Fruit fly (Drosophila melanogaster) whole organism, embryonic: ENCODE measurements around the gene Indy-2.
A peak's percentile ranks its signal among the peaks of the same experiment; 100 is the strongest.

Source experiments
- CG10431 ChIP-seq: fragments of 200-800 bp; sonication (Bioruptor generic); optimal IDR thresholded peaks from 3 replicates; lab custom pipeline; 2018; ENCODE audit warnings: missing biosample characterization, mild to moderate bottlenecking, missing genetic modification characterization
- CG10543 ChIP-seq: fragments of 200-800 bp; sonication (Bioruptor generic); optimal IDR thresholded peaks from 3 replicates; lab custom pipeline; 2017; ENCODE audit warnings: missing biosample characterization, mild to moderate bottlenecking, missing genetic modification characterization, moderate library complexity
- CG11247 ChIP-seq: fragments of 200-800 bp; sonication (Bioruptor generic); IDR thresholded peaks from 2 replicates; pipeline ENCODE4 v1.3.6; 2022; ENCODE audit warnings: missing biosample characterization, missing genetic modification characterization
- CG11723 ChIP-seq: fragments of 200-800 bp; sonication (Bioruptor generic); optimal IDR thresholded peaks from 2 replicates; lab custom pipeline; 2017; ENCODE audit warnings: missing biosample characterization, mild to moderate bottlenecking, missing genetic modification characterization
- CG12942 ChIP-seq: fragments of 200-800 bp; sonication (Bioruptor generic); optimal IDR thresholded peaks from 3 replicates; lab custom pipeline; 2016; ENCODE audit warnings: missing biosample characterization, missing genetic modification characterization
- CG1603 ChIP-seq: fragments of 200-800 bp; sonication (Bioruptor generic); optimal IDR thresholded peaks from 2 replicates; lab custom pipeline; 2019; ENCODE audit warnings: missing biosample characterization, mild to moderate bottlenecking, missing genetic modification characterization, moderate library complexity
- CG16863 ChIP-seq: fragments of 200-800 bp; sonication (Bioruptor generic); optimal IDR thresholded peaks from 3 replicates; lab custom pipeline; 2016; ENCODE audit warnings: missing biosample characterization, missing genetic modification characterization
- CG18764 ChIP-seq: fragments of 200-800 bp; sonication (Bioruptor generic); optimal IDR thresholded peaks from 3 replicates; lab custom pipeline; 2016; ENCODE audit warnings: missing biosample characterization, missing genetic modification characterization
- CG2116 ChIP-seq: fragments of 200-800 bp; sonication (Bioruptor generic); optimal IDR thresholded peaks from 3 replicates; lab custom pipeline; 2018; ENCODE audit warnings: missing biosample characterization, mild to moderate bottlenecking, missing genetic modification characterization
- CG2129 ChIP-seq: fragments of 200-800 bp; sonication (Bioruptor generic); IDR thresholded peaks from 2 replicates; pipeline ENCODE4 v1.3.6; 2022; ENCODE audit warnings: missing biosample characterization, missing genetic modification characterization; ENCODE audit not compliant: partially characterized antibody
- CG3281 ChIP-seq: fragments of 200-800 bp; sonication (Bioruptor generic); optimal IDR thresholded peaks from 3 replicates; lab custom pipeline; 2017; ENCODE audit warnings: missing biosample characterization, mild to moderate bottlenecking, missing genetic modification characterization
- CG34376 ChIP-seq: fragments of 200-800 bp; sonication (Bioruptor generic); optimal IDR thresholded peaks from 2 replicates; lab custom pipeline; 2018; ENCODE audit warnings: missing biosample characterization, mild to moderate bottlenecking, missing genetic modification characterization
- CG34422 ChIP-seq: fragments of 200-800 bp; sonication (Bioruptor generic); IDR thresholded peaks from 3 replicates; pipeline ENCODE4 v1.3.6; 2022; ENCODE audit warnings: missing biosample characterization, missing genetic modification characterization
- CG4328 ChIP-seq: fragments of 200-800 bp; sonication (Bioruptor generic); optimal IDR thresholded peaks from 3 replicates; lab custom pipeline; 2017; ENCODE audit warnings: missing biosample characterization, missing genetic modification reagents, missing genetic modification characterization
- CG43689 ChIP-seq: fragments of 200-800 bp; sonication (Bioruptor generic); IDR thresholded peaks from 2 replicates; pipeline ENCODE4 v1.3.6; 2022; ENCODE audit warnings: missing biosample characterization, missing genetic modification characterization
- CG6683 ChIP-seq: fragments of 200-800 bp; sonication (Bioruptor generic); optimal IDR thresholded peaks from 2 replicates; lab custom pipeline; 2017; ENCODE audit warnings: missing biosample characterization, mild to moderate bottlenecking, missing genetic modification characterization, missing genetic modification reagents
- CG6813 ChIP-seq: fragments of 200-800 bp; sonication (Bioruptor generic); optimal IDR thresholded peaks from 2 replicates; lab custom pipeline; 2017; ENCODE audit warnings: missing biosample characterization, missing genetic modification characterization, mild to moderate bottlenecking, moderate library complexity, missing genetic modification reagents
- CG7839 ChIP-seq: fragments of 200-800 bp; sonication (Bioruptor generic); optimal IDR thresholded peaks from 3 replicates; lab custom pipeline; 2018; ENCODE audit warnings: missing biosample characterization, mild to moderate bottlenecking, missing genetic modification characterization, moderate library complexity
- CG9215 ChIP-seq: fragments of 200-800 bp; sonication (Bioruptor generic); IDR thresholded peaks from 2 replicates; pipeline ENCODE4 v1.3.6; 2022; ENCODE audit warnings: missing biosample characterization, missing genetic modification characterization
- CG9727 ChIP-seq: fragments of 200-800 bp; sonication (Bioruptor generic); optimal IDR thresholded peaks from 3 replicates; lab custom pipeline; 2017; ENCODE audit warnings: missing biosample characterization, mild to moderate bottlenecking, missing genetic modification characterization
- CG9932 ChIP-seq: fragments of 200-800 bp; sonication (Bioruptor generic); IDR thresholded peaks from 2 replicates; pipeline ENCODE4 v1.3.6; 2022; ENCODE audit warnings: missing biosample characterization, missing genetic modification characterization
- Chrac-16 ChIP-seq: fragments of 200-800 bp; sonication (Bioruptor generic); optimal IDR thresholded peaks from 3 replicates; lab custom pipeline; 2016; ENCODE audit warnings: missing biosample characterization, missing genetic modification characterization
- Dek ChIP-seq: fragments of 200-800 bp; sonication (Bioruptor generic); optimal IDR thresholded peaks from 3 replicates; lab custom pipeline; 2019; ENCODE audit warnings: missing biosample characterization, mild to moderate bottlenecking, missing genetic modification characterization, moderate library complexity
- Dip3 ChIP-seq: fragments of 200-800 bp; sonication (Bioruptor generic); optimal IDR thresholded peaks from 3 replicates; lab custom pipeline; 2016; ENCODE audit warnings: missing biosample characterization, missing genetic modification characterization
- Dll ChIP-seq: fragments of 200-800 bp; sonication (Bioruptor generic); IDR thresholded peaks from 4 replicates; pipeline ENCODE4 v1.3.6; 2022; ENCODE audit warnings: missing biosample characterization, missing genetic modification characterization; ENCODE audit not compliant: partially characterized antibody
- ERR ChIP-seq: fragments of 200-800 bp; sonication (Bioruptor generic); optimal IDR thresholded peaks from 2 replicates; lab custom pipeline; 2016; ENCODE audit warnings: missing biosample characterization, missing genetic modification characterization
- Hr39 ChIP-seq: fragments of >200 bp; optimal IDR thresholded peaks from 2 replicates; lab custom pipeline; 2017
- Mad ChIP-seq: fragments of 200-800 bp; sonication (Bioruptor generic); optimal IDR thresholded peaks from 2 replicates; lab custom pipeline; 2016; ENCODE audit warnings: missing biosample characterization, missing genetic modification characterization
- Rx ChIP-seq: fragments of 200-800 bp; sonication (Bioruptor generic); IDR thresholded peaks from 2 replicates; pipeline ENCODE4 v1.3.6; 2022; ENCODE audit warnings: missing biosample characterization, missing genetic modification characterization
- Tbp ChIP-seq: fragments of >200 bp; optimal IDR thresholded peaks from 2 replicates; lab custom pipeline; 2018; ENCODE audit warnings: missing biosample characterization, missing genetic modification characterization
- Xbp1 ChIP-seq: fragments of 200-800 bp; sonication (Bioruptor generic); optimal IDR thresholded peaks from 3 replicates; lab custom pipeline; 2016; ENCODE audit warnings: missing biosample characterization, mild to moderate bottlenecking, missing genetic modification characterization
- ara ChIP-seq: fragments of 200-800 bp; sonication (Bioruptor generic); IDR thresholded peaks from 2 replicates; pipeline ENCODE4 v1.3.6; 2022; ENCODE audit warnings: missing biosample characterization, missing genetic modification characterization
- bcd ChIP-seq: fragments of 200-800 bp; sonication (Bioruptor generic); optimal IDR thresholded peaks from 2 replicates; lab custom pipeline; 2017; ENCODE audit warnings: missing biosample characterization, mild to moderate bottlenecking, missing genetic modification characterization
- gsb ChIP-seq: fragments of 200-800 bp; sonication (Bioruptor generic); IDR thresholded peaks from 2 replicates; pipeline ENCODE4 v1.3.6; 2022; ENCODE audit warnings: missing biosample characterization, missing genetic modification characterization
- lov ChIP-seq, 2 experiments: fragments of 200-800 bp in 1 of 2; fragments of >200 bp in 1 of 2; sonication (Bioruptor generic) in 1 of 2; IDR thresholded peaks in 1 of 2; optimal IDR thresholded peaks in 1 of 2; 2 replicates in 1 of 2; 3 replicates in 1 of 2; pipeline versions ENCODE4 v1.3.6 to Lab custom; 2017 to 2022; ENCODE audit warnings: missing biosample characterization in 1 of 2, missing genetic modification characterization in 1 of 2
- maf-S ChIP-seq: fragments of 200-800 bp; sonication (Bioruptor generic); optimal IDR thresholded peaks from 2 replicates; lab custom pipeline; 2016; ENCODE audit warnings: missing biosample characterization, missing genetic modification characterization
- otp ChIP-seq: fragments of 200-800 bp; sonication (Bioruptor generic); IDR thresholded peaks from 3 replicates; pipeline ENCODE4, ENCODE4 v1.3.6; 2022; ENCODE audit warnings: missing biosample characterization, missing genetic modification characterization
- p53 ChIP-seq: fragments of 200-800 bp; sonication (Bioruptor generic); optimal IDR thresholded peaks from 2 replicates; lab custom pipeline; 2016; ENCODE audit warnings: missing biosample characterization, missing genetic modification characterization
- pan ChIP-seq, 4 experiments: fragments of >200 bp in 3 of 4; fragments of 200-800 bp in 1 of 4; sonication (Bioruptor generic) in 1 of 4; optimal IDR thresholded peaks in 3 of 4; IDR thresholded peaks in 1 of 4; 2 replicates each; pipeline versions ENCODE4 v1.3.6 to Lab custom; 2017 to 2022; ENCODE audit warnings: missing biosample characterization in 2 of 4, missing genetic modification characterization in 2 of 4, mixed read lengths in 1 of 4
- pb ChIP-seq: fragments of 200-800 bp; sonication (Bioruptor generic); optimal IDR thresholded peaks from 3 replicates; lab custom pipeline; 2016; ENCODE audit warnings: missing biosample characterization, missing genetic modification characterization
- phol ChIP-seq: fragments of 200-800 bp; sonication (Bioruptor generic); optimal IDR thresholded peaks from 3 replicates; lab custom pipeline; 2018; ENCODE audit warnings: missing biosample characterization, mild to moderate bottlenecking, missing genetic modification characterization, moderate library complexity
- ranshi ChIP-seq: fragments of 200-800 bp; sonication (Bioruptor generic); IDR thresholded peaks from 2 replicates; pipeline ENCODE4 v1.3.6; 2022; ENCODE audit warnings: missing biosample characterization, missing genetic modification characterization
- sqz ChIP-seq: fragments of 200-800 bp; sonication (Bioruptor generic); optimal IDR thresholded peaks from 3 replicates; lab custom pipeline; 2018; ENCODE audit warnings: missing biosample characterization, mild to moderate bottlenecking, missing genetic modification characterization
- sr ChIP-seq: fragments of 200-800 bp; sonication (Bioruptor generic); IDR thresholded peaks from 3 replicates; pipeline ENCODE4 v1.3.6; 2022; ENCODE audit warnings: missing biosample characterization, missing genetic modification characterization
- tgo ChIP-seq: fragments of 200-800 bp; sonication (Bioruptor generic); IDR thresholded peaks from 3 replicates; pipeline ENCODE4 v1.3.6; 2022; ENCODE audit warnings: missing biosample characterization, missing genetic modification characterization
- tup ChIP-seq: fragments of 200-800 bp; sonication (Bioruptor generic); optimal IDR thresholded peaks from 2 replicates; lab custom pipeline; 2016; ENCODE audit warnings: missing biosample characterization, mild to moderate bottlenecking, missing genetic modification characterization, moderate library complexity
- tx ChIP-seq: fragments of 200-800 bp; sonication (Bioruptor generic); optimal IDR thresholded peaks from 2 replicates; lab custom pipeline; 2016; ENCODE audit warnings: missing biosample characterization, missing genetic modification characterization
- vfl ChIP-seq: fragments of 200-800 bp; sonication (Bioruptor generic); optimal IDR thresholded peaks from 2 replicates; lab custom pipeline; 2016; ENCODE audit warnings: missing biosample characterization, missing genetic modification characterization
- wek ChIP-seq: fragments of 200-800 bp; sonication (Bioruptor generic); optimal IDR thresholded peaks from 3 replicates; lab custom pipeline; 2018; ENCODE audit warnings: missing biosample characterization, mild to moderate bottlenecking, missing genetic modification characterization, moderate library complexity

Indy-2 gene

DNA sequence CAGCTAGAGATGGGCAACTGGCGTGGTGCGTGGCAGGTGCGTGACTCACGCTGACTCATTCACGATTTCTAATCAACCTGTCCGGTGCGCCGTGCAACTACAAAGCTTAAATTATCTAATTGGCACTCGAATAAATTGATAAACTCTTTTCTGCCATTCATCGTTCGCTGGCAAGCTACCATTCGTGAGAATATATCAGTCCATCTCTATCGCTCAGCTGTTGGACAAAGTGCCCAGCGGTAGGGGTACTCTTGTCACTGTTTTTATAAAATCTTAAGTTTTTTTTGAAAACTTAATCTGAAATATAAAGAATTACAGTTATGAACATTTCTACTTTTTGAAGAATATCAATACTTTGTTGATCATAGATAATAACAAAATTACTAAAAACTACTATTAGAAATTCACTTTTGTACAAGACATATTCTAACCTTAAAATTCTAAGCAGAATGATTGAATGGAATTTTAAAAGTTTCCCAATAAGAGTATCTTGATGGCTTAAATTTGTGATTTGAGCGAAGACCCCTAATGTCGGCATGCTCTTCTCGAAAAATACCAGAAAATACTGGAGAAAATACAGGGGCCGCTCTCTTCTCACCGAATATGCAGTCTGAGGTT lies 21.3 kb upstream of the Indy-2 start, which contains the start of the genes PIG-L and psidin (continued):
- TF ChIP-seq Chrac-16 (GFP tag; lab: Kevin White, UChicago): peak; percentile 80
- TF ChIP-seq CG12942 (GFP tag; lab: Kevin White, UChicago): peak; percentile 80
- peak; percentile 82 for TF ChIP-seq CG9727 (GFP tag; lab: Kevin White, UChicago)
- no peak for TF ChIP-seq tup (GFP tag; lab: Kevin White, UChicago)
- peak; percentile 12 for TF ChIP-seq p53 (GFP tag; lab: Kevin White, UChicago)
- peak; percentile 37 for TF ChIP-seq pb
- TF ChIP-seq maf-S (GFP tag; lab: Kevin White, UChicago): peak; percentile 50
- peak; percentile 71 for TF ChIP-seq bcd (GFP tag; lab: Kevin White, UChicago)
- peak; percentile 60 for TF ChIP-seq CG10431
- TF ChIP-seq Dek (tag; lab: Kevin White, UChicago): peak; percentile 78
- TF ChIP-seq CG6683 (GFP tag; lab: Kevin White, UChicago): no peak
- TF ChIP-seq Rx (GFP tag; lab: Robert Waterston, UW): peak; percentile 26
- TF ChIP-seq Mad (GFP tag; lab: Kevin White, UChicago): peak; percentile 83
- peak; percentile 79 for TF ChIP-seq tgo (GFP tag; lab: Robert Waterston, UW)
- peak; percentile 38 for TF ChIP-seq Dip3 (GFP tag; lab: Kevin White, UChicago)
- no peak for TF ChIP-seq sqz
- TF ChIP-seq Hr39 (lab: Kevin White, UChicago): no peak
- TF ChIP-seq tx (GFP tag; lab: Kevin White, UChicago): peak; percentile 68
- no peak for TF ChIP-seq CG43689
- TF ChIP-seq CG34376 (GFP tag; lab: Kevin White, UChicago): peak; percentile 29
- TF ChIP-seq phol: peak; percentile 84
- TF ChIP-seq ara (GFP tag; lab: Robert Waterston, UW): peak; percentile 63
- peak; percentile 88 for TF ChIP-seq Xbp1 (GFP tag; lab: Kevin White, UChicago)
- peak; percentile 56 for TF ChIP-seq CG11723 (GFP tag; lab: Kevin White, UChicago)
- peak; percentile 98 for TF ChIP-seq Dll
- no peak for TF ChIP-seq CG10543 (GFP tag; lab: Kevin White, UChicago)
- TF ChIP-seq otp (GFP tag; lab: Robert Waterston, UW): peak; percentile 30; the same call in 1 of the 3 replicates
- TF ChIP-seq CG7839: peak; percentile 88
- TF ChIP-seq sr (GFP tag; lab: Robert Waterston, UW): 0 out of 3 replicates have a peak, but pooled peaks have one; percentile 5
- peak; percentile 27; the same call in 1 of the 2 replicates for TF ChIP-seq gsb (GFP tag; lab: Robert Waterston, UW)
- TF ChIP-seq CG1603 (tag; lab: Kevin White, UChicago): peak; percentile 83
- TF ChIP-seq Tbp (GFP tag; lab: Kevin White, UChicago): no peak
- TF ChIP-seq CG11247: peak; percentile 60; the same call in 1 of the 2 replicates
- TF ChIP-seq wek (GFP tag; lab: Kevin White, UChicago): peak; percentile 93
- TF ChIP-seq ranshi (GFP tag; lab: Robert Waterston, UW): peak; percentile 46; the same call in 1 of the 2 replicates
- peak; percentile 20 for TF ChIP-seq CG6813
- peak; percentile 80; the same call in 1 of the 2 replicates for TF ChIP-seq CG9932 (GFP tag; lab: Robert Waterston, UW)
- TF ChIP-seq CG18764 (GFP tag; lab: Kevin White, UChicago): peak; percentile 68
- TF ChIP-seq CG2116 (GFP tag; lab: Kevin White, UChicago): peak; percentile 68
- no peak for TF ChIP-seq lov (optimal IDR thresholded peaks at IDR 0.05; lab: Kevin White, UChicago)
- peak; percentile 41; the same call in 1 of the 3 replicates for TF ChIP-seq lov (GFP tag; IDR thresholded peaks at IDR 0.05; lab: Robert Waterston, UW)
- TF ChIP-seq CG34422 (GFP tag; lab: Robert Waterston, UW): peak; percentile 79
- peak; percentile 11 for TF ChIP-seq ERR (GFP tag; lab: Kevin White, UChicago)
- TF ChIP-seq pan (optimal IDR thresholded peaks at IDR 0.05; lab: Kevin White, UChicago): no peak
- TF ChIP-seq pan (GFP tag; optimal IDR thresholded peaks at IDR 0.05 in 1 of 2, IDR thresholded peaks at IDR 0.05 in 1 of 2): peak in 1 of 2 experiments; percentile 45
- TF ChIP-seq vfl (GFP tag; lab: Kevin White, UChicago): peak; percentile 46
- TF ChIP-seq CG3281 (GFP tag; lab: Kevin White, UChicago): peak; percentile 78
- TF ChIP-seq CG9215 (GFP tag; lab: Robert Waterston, UW): peak; percentile 82
- peak; percentile 82 for TF ChIP-seq CG16863 (GFP tag; lab: Kevin White, UChicago)
- peak; percentile 93 for TF ChIP-seq CG2129 (GFP tag; lab: Robert Waterston, UW)
- peak; percentile 45 for TF ChIP-seq CG4328 (GFP tag; lab: Kevin White, UChicago)
